Worm (Caenorhabditis elegans): Measurements from ENCODE around the gene mlt-11.

- TF ChIP-seq ztf-11 (tag; optimal IDR thresholded peaks at IDR 0.05) (no peak), unc-39 (tag; optimal IDR thresholded peaks at IDR 0.05) (no peak), unc-62 (GFP tag; optimal IDR thresholded peaks at IDR 0.05) (no peak), nhr-237 (tag; optimal IDR thresholded peaks at IDR 0.05) (no peak), drap-1 (GFP tag; optimal IDR thresholded peaks at IDR 0.05) (no peak), nhr-12 (tag; optimal IDR thresholded peaks at IDR 0.05) (no peak), nhr-28 (tag; optimal IDR thresholded peaks at IDR 0.05) (no peak), elt-3 (tag; optimal IDR thresholded peaks at IDR 0.05) (no peak), ceh-83 (GFP tag; optimal IDR thresholded peaks at IDR 0.05) (no peak), lsy-2 (tag; optimal IDR thresholded peaks at IDR 0.05) (no peak), lin-13 (tag; optimal IDR thresholded peaks at IDR 0.05) (no peak), snpc-4 (tag; optimal IDR thresholded peaks at IDR 0.05) (no peak), lin-32 (GFP tag; optimal IDR thresholded peaks at IDR 0.05) (no peak), nhr-76 (tag; optimal IDR thresholded peaks at IDR 0.05) (no peak)
These were observed 49.9 kb downstream of the mlt-11 start for ce11 chrV:20716830-20717441.

Measured in whole organism, mixed stage, embryonic.